Worm (Caenorhabditis elegans) whole organism, young adult: ENCODE measurements around the gene F49E11.2.

Source experiments
- B0019.2 ChIP-seq: fragments of 200-800 bp; sonication (Bioruptor generic); conservative IDR thresholded peaks from 2 replicates; pipeline ENCODE4 v1.3.6; 2022; ENCODE audit warnings: missing genetic modification reagents, missing genetic modification characterization, missing compliant biosample characterization
- C17E4.6 ChIP-seq: fragments of 200-800 bp; sonication (Bioruptor generic); IDR thresholded peaks from 2 replicates; pipeline ENCODE4 v1.3.6; 2022; ENCODE audit warnings: missing genetic modification reagents, missing genetic modification characterization, missing compliant biosample characterization
- Y53G8AR.9 ChIP-seq: fragments of 200-800 bp; sonication (Bioruptor generic); conservative IDR thresholded peaks from 2 replicates; pipeline ENCODE4 v1.3.6; 2022; ENCODE audit warnings: missing genetic modification reagents, missing genetic modification characterization, missing compliant biosample characterization
- ama-1 ChIP-seq, 3 experiments: fragments of 150-350 bp in 1 of 3; sonication (generic microtip) in 2 of 3; optimal IDR thresholded peaks; 2 replicates each; lab custom pipeline; 2014 to 2018; ENCODE audit warnings: missing biosample characterization in 2 of 3, missing genetic modification characterization in 2 of 3, missing genetic modification reagents in 2 of 3
- ceh-27 ChIP-seq: fragments of 200-800 bp; sonication (Bioruptor generic); optimal IDR thresholded peaks from 2 replicates; lab custom pipeline; 2018; ENCODE audit warnings: mild to moderate bottlenecking, missing genetic modification characterization, moderate library complexity, missing compliant biosample characterization
- dox-1 ChIP-seq: fragments of 200-800 bp; sonication (Bioruptor generic); IDR thresholded peaks from 2 replicates; pipeline ENCODE4 v1.3.6; 2022; ENCODE audit warnings: missing genetic modification reagents, missing genetic modification characterization, missing compliant biosample characterization
- mcd-1 ChIP-seq: fragments of 200-800 bp; sonication (Bioruptor generic); IDR thresholded peaks from 2 replicates; pipeline ENCODE4 v1.3.6; 2022; ENCODE audit warnings: missing genetic modification reagents, missing genetic modification characterization, missing compliant biosample characterization
- nfya-1 ChIP-seq: sonication (generic microtip); optimal IDR thresholded peaks from 2 replicates; lab custom pipeline; 2017; ENCODE audit warnings: antibody characterized with exemption, missing compliant biosample characterization, missing genetic modification characterization, borderline replicate concordance; ENCODE audit not compliant: insufficient read depth
- nhr-80 ChIP-seq: sonication (generic microtip); optimal IDR thresholded peaks from 2 replicates; lab custom pipeline; 2016; ENCODE audit warnings: missing genetic modification characterization, missing compliant biosample characterization
- nhr-90 ChIP-seq: sonication (generic microtip); optimal IDR thresholded peaks from 2 replicates; lab custom pipeline; 2016; ENCODE audit warnings: missing genotype, mild to moderate bottlenecking, missing genetic modification characterization, missing compliant biosample characterization
- snpc-4 ChIP-seq, 5 experiments: fragments of 150-350 bp in 1 of 5; sonication (generic microtip) in 4 of 5; optimal IDR thresholded peaks; 2 replicates each; lab custom pipeline; 2014 to 2018; ENCODE audit warnings: missing genetic modification characterization in 5 of 5, missing biosample characterization in 3 of 5, antibody characterized with exemption in 2 of 5, mild to moderate bottlenecking in 2 of 5, missing compliant biosample characterization in 2 of 5, missing genotype in 2 of 5, moderate library complexity in 2 of 5, missing genetic modification reagents in 1 of 5
- unc-62 ChIP-seq: fragments of 150-350 bp; optimal IDR thresholded peaks from 2 replicates; lab custom pipeline; 2014; ENCODE audit warnings: missing biosample characterization, missing genetic modification reagents, missing genetic modification characterization
- ztf-22 ChIP-seq: fragments of 200-800 bp; sonication (Bioruptor generic); optimal IDR thresholded peaks from 2 replicates; lab custom pipeline; 2018; ENCODE audit warnings: mild to moderate bottlenecking, missing genetic modification characterization, moderate library complexity, missing compliant biosample characterization

- no peak for TF ChIP-seq nfya-1 (tag; lab: Kevin White, UChicago)
- TF ChIP-seq C17E4.6 (GFP tag; lab: Robert Waterston, UW): no peak
- TF ChIP-seq ama-1 (optimal IDR thresholded peaks at IDR 0.05; lab: Kevin White, UChicago): no peak
- no peak for TF ChIP-seq ama-1 (GFP tag; optimal IDR thresholded peaks at IDR 0.05; lab: Kevin White, UChicago)
- no peak for TF ChIP-seq ceh-27 (GFP tag; lab: Kevin White, UChicago)
- TF ChIP-seq nhr-90: no peak
- no peak for TF ChIP-seq nhr-80
- TF ChIP-seq snpc-4 (GFP tag; optimal IDR thresholded peaks at IDR 0.05; lab: Kevin White, UChicago): no peak
- no peak for TF ChIP-seq snpc-4 (tag; optimal IDR thresholded peaks at IDR 0.05; lab: Kevin White, UChicago)
- TF ChIP-seq mcd-1 (GFP tag; lab: Robert Waterston, UW): no peak
- no peak for TF ChIP-seq Y53G8AR.9 (GFP tag; lab: Robert Waterston, UW)
- TF ChIP-seq ztf-22 (GFP tag; lab: Kevin White, UChicago): no peak
- TF ChIP-seq unc-62 (GFP tag; lab: Kevin White, UChicago): no peak
- no peak for TF ChIP-seq dox-1 (GFP tag; lab: Robert Waterston, UW)
- TF ChIP-seq B0019.2 (GFP tag; lab: Robert Waterston, UW): no peak
Observed at ce11 chrIV:12999087-12999486, 39.7 kb downstream of the F49E11.2 start.
